Fruit fly (Drosophila melanogaster) S2 (cell line): Measurements from ENCODE around the gene CG13038.

ENCODE experiments used
- CG8478 ChIP-seq: fragments of >200 bp; optimal IDR thresholded peaks from 2 replicates; lab custom pipeline; 2018
- CTCF ChIP-seq, 2 experiments: fragments of >200 bp; optimal IDR thresholded peaks; 2 replicates each; lab custom pipeline; 2018

The CG13038 gene

DNA sequence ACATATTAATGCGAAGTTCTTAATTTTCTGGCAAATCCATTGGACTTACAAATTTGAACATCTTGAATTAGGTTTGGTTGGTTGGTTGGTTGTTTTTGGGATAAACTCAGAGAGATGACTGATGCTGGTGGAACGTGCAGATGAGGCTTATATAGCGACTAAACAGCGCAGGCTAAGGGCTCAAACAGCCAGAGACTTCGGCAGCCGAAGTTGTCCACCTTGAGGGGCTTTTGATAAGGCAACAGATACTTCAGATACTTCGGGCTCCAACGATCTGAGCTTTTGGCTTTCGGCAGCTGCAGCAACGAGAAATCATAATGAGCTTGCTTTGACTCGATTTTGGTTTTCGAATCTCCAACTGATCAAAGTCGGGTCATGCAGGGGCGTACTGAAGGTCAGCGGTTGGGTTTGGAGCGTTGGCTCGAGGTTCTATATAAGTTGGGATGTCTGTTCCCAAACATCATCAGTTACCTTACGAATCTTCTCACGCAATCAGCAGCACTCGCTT lies 8.2 kb downstream of the CG13038 start, which contains the start of the genes CG13041 and CG13060:
TSS of gene CG13041 (minus strand) at position 128 of the 508 bp plus-strand sequence.
TSS of gene CG13060 (plus strand) at position 458 of the 508 bp plus-strand sequence.
- no peak for TF ChIP-seq CTCF (optimal IDR thresholded peaks at IDR 0.05; lab: Kevin White, UChicago)
- TF ChIP-seq CG8478 (lab: Kevin White, UChicago), result no peak

- TF ChIP-seq CG8478 (lab: Kevin White, UChicago) (no peak), CTCF (optimal IDR thresholded peaks at IDR 0.05; lab: Kevin White, UChicago) (no peak)
Observed at dm6 chr3L:16317724-16318123, 10.0 kb downstream of the CG13038 start, which contains the start of gene Nplp3. TSS of gene Nplp3 (plus strand) at chr3L:16318024.

DNA sequence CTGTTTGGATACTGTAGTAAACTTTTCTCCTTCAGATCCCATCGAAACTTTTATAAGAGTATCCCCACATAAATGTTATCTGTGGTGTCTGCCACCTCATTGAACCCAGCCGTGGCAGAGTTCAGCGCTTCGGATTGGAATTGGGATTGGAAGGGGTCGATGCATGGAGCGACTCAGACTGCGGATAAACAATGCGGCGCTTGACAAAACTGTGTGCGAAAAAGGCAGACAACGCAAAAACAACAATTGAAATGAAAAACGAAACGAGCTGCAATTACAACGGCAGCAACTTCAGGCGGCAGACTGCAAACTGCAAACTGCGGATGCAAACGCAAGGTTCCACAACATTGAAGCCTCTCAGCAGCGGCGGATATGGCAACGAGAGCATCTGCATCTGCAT lies 13.7 kb downstream of the CG13038 start, which contains the start of gene CG13062:
TSS of gene CG13062 (plus strand) at position 301 of the 400 bp plus-strand sequence.
- TF ChIP-seq CG8478 (lab: Kevin White, UChicago) (no peak), CTCF (optimal IDR thresholded peaks at IDR 0.05; lab: Kevin White, UChicago) (no peak)

DNA sequence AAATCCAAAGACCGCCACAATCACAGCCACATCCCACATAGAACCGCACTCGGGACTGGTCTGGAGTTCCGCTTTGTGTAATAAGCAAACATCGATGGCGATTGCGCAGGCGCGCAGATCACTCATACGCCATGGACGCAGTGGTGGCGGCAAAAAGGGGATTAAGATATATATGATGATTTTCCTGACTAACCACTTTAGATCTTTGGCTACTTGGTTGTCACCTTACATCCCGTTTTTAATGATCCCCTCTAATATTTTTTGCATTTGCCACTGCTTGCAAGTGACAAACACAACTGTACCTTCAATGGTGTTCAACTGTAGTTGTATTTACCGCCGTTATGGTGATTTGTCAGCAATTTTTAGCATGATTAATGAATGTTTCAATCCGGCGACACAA lies 17.7 kb downstream of the CG13038 start:
- no peak for TF ChIP-seq CG8478 (lab: Kevin White, UChicago)
- TF ChIP-seq CTCF (optimal IDR thresholded peaks at IDR 0.05; lab: Kevin White, UChicago), result no peak

dm6 chr3L:16308380-16308779 lies 19.3 kb downstream of the CG13038 start, which contains the start of gene CG13042:
TSS of gene CG13042 (minus strand) at chr3L:16308480.
- TF ChIP-seq CTCF (optimal IDR thresholded peaks at IDR 0.05; lab: Kevin White, UChicago) (no peak), CG8478 (lab: Kevin White, UChicago) (no peak)

DNA sequence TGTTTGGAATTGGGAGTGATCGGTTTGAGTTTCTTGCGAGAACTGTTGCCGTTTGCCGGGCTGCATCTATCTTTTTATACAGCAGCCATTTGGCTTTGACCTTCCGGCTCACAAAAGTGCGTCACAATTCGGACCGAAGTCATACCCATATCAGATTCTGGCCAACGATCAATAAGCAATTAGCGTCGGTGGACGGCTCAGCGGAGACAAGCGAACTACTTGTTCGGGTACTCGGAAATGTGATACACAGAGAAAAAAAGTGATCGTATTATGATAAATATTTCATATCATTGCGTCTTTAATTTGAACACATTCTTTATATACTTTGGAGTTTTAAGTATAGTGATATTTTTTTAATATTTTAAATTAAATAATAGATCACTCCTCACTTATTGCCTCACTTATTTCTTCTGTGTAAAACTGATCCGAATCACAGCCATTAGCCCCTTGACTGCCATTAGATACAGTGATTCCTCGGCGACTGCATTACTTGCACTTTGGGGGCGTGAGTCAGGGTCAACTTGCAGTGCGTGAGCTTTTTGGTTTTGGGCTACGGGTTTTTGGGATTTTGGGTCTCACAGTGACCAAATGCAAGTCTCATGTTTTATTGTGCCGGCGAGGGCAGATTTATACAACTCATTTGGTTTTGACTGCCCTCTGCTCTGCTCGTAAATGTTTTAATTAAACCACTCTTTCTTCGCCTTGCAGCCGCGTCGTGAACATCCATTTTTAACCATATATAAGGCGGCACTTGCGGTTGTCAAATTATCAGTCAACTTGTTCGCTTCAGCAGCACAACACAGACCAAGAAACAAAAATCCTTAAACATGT lies 21.7 kb downstream of the CG13038 start, which contains the start of the genes CG13043 and CG13063:
TSS of gene CG13043 (minus strand) at position 51 of the 831 bp plus-strand sequence.
TSS of gene CG13063 (plus strand) at position 781 of the 831 bp plus-strand sequence.
- TF ChIP-seq CG8478 (lab: Kevin White, UChicago) (no peak), CTCF (optimal IDR thresholded peaks at IDR 0.05; lab: Kevin White, UChicago) (no peak)

- TF ChIP-seq CTCF (optimal IDR thresholded peaks at IDR 0.05; lab: Kevin White, UChicago), result no peak
- TF ChIP-seq CG8478 (lab: Kevin White, UChicago), result no peak
Observed at dm6 chr3L:16303982-16304381, 23.7 kb downstream of the CG13038 start, which contains the start of gene CG43249. TSS of gene CG43249 (plus strand) at chr3L:16304282.

DNA sequence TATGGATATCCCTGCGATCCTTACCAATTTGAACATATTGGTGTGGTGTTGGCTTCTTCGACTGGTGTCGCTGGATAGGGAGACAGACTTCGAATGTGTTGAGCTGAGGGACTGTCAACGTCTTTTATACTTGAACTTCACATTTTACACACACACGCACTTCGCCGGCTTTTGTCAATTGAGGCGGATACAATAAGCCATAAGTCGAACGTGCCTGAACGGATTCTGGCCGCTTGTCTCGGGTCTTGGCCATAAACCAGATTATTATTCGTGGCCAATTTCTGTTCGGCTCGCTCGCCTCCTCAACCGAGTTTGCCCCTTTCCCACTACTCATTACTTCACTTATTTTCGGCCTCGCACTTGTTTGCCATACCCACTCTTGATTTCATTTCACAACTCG lies 24.6 kb downstream of the CG13038 start, which contains the start of gene CG13044:
TSS of gene CG13044 (minus strand) at position 101 of the 400 bp plus-strand sequence.
- TF ChIP-seq CG8478 (lab: Kevin White, UChicago), result no peak
- TF ChIP-seq CTCF (optimal IDR thresholded peaks at IDR 0.05; lab: Kevin White, UChicago), result no peak

dm6 chr3L:16301153-16301552 lies 26.5 kb downstream of the CG13038 start, which contains the start of gene CG4982:
TSS of gene CG4982 (plus strand) at chr3L:16301453.
- TF ChIP-seq CTCF (optimal IDR thresholded peaks at IDR 0.05; lab: Kevin White, UChicago) (no peak), CG8478 (lab: Kevin White, UChicago) (no peak)

dm6 chr3L:16295447-16295846 lies 32.2 kb downstream of the CG13038 start, which contains the start of gene CG4962:
TSS of gene CG4962 (minus strand) at chr3L:16295547.
- TF ChIP-seq CTCF (optimal IDR thresholded peaks at IDR 0.05; lab: Kevin White, UChicago) (no peak), CG8478 (lab: Kevin White, UChicago) (no peak)

DNA sequence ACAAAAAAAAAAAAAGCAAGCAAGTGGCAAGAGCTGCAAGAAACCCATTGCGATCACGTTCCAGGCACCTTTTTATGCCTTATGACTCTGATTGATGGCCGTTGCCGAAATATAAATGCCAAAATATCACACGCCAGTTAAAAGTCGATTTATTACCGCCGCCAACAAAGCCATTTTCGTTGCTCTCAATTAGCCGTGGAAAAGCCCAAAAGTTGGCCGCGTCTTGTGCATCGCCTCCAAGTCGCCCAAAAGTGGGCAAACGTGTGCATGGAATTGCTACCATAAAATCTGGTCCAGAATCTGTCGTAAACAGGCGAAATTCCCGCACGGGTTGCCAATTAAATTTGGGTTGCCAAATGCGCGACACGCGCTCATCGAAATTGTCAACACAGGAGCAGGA lies 36.0 kb downstream of the CG13038 start:
- TF ChIP-seq CG8478 (lab: Kevin White, UChicago) (no peak), CTCF (optimal IDR thresholded peaks at IDR 0.05; lab: Kevin White, UChicago) (no peak)

dm6 chr3L:16290850-16291249 lies 36.8 kb downstream of the CG13038 start, which contains the start of gene CG13045:
TSS of gene CG13045 (minus strand) at chr3L:16290950.
- TF ChIP-seq CG8478 (lab: Kevin White, UChicago) (no peak), CTCF (optimal IDR thresholded peaks at IDR 0.05; lab: Kevin White, UChicago) (no peak)

DNA sequence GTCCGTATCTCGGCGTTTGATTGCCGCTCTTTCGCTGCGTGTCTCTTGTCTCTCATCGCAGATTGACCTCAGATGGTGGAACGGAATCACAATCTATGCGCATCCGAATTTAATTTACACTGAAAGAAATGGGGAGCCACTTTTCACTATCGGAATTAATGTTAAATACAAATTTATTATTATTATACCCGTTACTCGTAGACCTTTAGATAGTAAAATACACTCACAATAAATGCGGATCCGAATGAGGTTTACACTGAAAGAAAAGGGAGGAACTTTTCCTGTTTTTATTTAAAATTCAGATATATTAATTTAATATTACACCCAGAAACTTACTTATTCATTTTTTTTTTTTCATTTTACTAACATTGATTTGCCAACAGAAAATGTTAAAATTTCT lies 38.6 kb downstream of the CG13038 start:
- TF ChIP-seq CTCF (optimal IDR thresholded peaks at IDR 0.05; lab: Kevin White, UChicago) (no peak), CG8478 (lab: Kevin White, UChicago) (no peak)

DNA sequence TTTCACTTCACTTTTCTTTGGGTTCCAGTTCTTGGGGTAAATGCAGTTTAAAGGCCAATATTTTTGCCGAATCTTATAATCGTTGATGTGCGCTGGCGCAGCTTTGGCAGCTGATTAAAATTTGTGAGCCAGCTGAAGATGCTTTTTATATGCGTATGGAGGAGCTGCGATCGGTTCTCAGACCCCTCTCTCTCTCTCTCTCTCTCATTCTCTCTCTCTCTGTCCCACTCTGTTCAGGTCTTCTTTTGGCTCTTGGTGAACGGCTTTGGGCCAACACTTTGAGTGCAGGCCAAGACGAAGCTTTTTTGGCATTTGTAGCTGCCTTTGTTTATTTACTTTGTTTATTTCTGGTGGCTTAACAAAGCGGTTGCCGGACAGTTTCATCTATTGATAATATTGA lies 39.4 kb downstream of the CG13038 start, which contains the start of gene CG13046:
TSS of gene CG13046 (minus strand) at position 101 of the 400 bp plus-strand sequence.
- no peak for TF ChIP-seq CG8478 (lab: Kevin White, UChicago)
- no peak for TF ChIP-seq CTCF (optimal IDR thresholded peaks at IDR 0.05; lab: Kevin White, UChicago)
